Worm (Caenorhabditis elegans) whole organism, young adult: Measurements from ENCODE around the gene F15B9.10.

Experiments
- F10E7.11 ChIP-seq: sonication (generic microtip); optimal IDR thresholded peaks from 2 replicates; lab custom pipeline; 2017; ENCODE audit warnings: mild to moderate bottlenecking, missing genetic modification characterization, moderate library complexity, missing compliant biosample characterization
- Y53F4B.3 ChIP-seq: fragments of 200-800 bp; sonication (Bioruptor generic); IDR thresholded peaks from 2 replicates; pipeline ENCODE4 v1.3.6; 2022; ENCODE audit warnings: missing genetic modification reagents, missing genetic modification characterization, missing compliant biosample characterization
- ama-1 ChIP-seq, 3 experiments: fragments of 150-350 bp in 1 of 3; sonication (generic microtip) in 2 of 3; optimal IDR thresholded peaks; 2 replicates each; lab custom pipeline; 2014 to 2018; ENCODE audit warnings: missing biosample characterization in 2 of 3, missing genetic modification characterization in 2 of 3, missing genetic modification reagents in 2 of 3
- athp-1 ChIP-seq: sonication (generic microtip); optimal IDR thresholded peaks from 2 replicates; lab custom pipeline; 2017; ENCODE audit warnings: mild to moderate bottlenecking, missing genetic modification characterization, missing compliant biosample characterization
- attf-6 ChIP-seq: fragments of 200-800 bp; sonication (Bioruptor generic); IDR thresholded peaks from 2 replicates; pipeline ENCODE4 v1.3.6; 2022; ENCODE audit warnings: missing genetic modification reagents, missing genetic modification characterization, missing compliant biosample characterization
- madf-8 ChIP-seq: fragments of 200-800 bp; sonication (Bioruptor generic); conservative IDR thresholded peaks from 2 replicates; pipeline ENCODE4 v1.3.6; 2022; ENCODE audit warnings: missing genetic modification reagents, missing genetic modification characterization, missing compliant biosample characterization
- mxl-1 ChIP-seq: sonication (generic microtip); optimal IDR thresholded peaks from 2 replicates; lab custom pipeline; 2016; ENCODE audit warnings: missing genetic modification characterization, missing compliant biosample characterization
- pha-4 ChIP-seq: fragments of 150-350 bp; sonication (generic microtip); optimal IDR thresholded peaks from 2 replicates; lab custom pipeline; 2014; ENCODE audit warnings: missing biosample characterization, missing genetic modification reagents, missing genetic modification characterization
- rcor-1 ChIP-seq: fragments of 200-800 bp; sonication (Bioruptor generic); IDR thresholded peaks from 2 replicates; pipeline ENCODE4 v1.3.6; 2022; ENCODE audit warnings: missing genetic modification reagents, missing genetic modification characterization, missing compliant biosample characterization
- snpc-1.1 ChIP-seq: sonication (generic microtip); optimal IDR thresholded peaks from 2 replicates; lab custom pipeline; 2017; ENCODE audit warnings: missing genetic modification characterization, mild to moderate bottlenecking, missing compliant biosample characterization, antibody characterized with exemption, moderate library complexity, missing genotype, missing genetic modification reagents; ENCODE audit not compliant: insufficient read depth
- ztf-26 ChIP-seq: sonication (generic microtip); optimal IDR thresholded peaks from 2 replicates; lab custom pipeline; 2017; ENCODE audit warnings: missing genetic modification characterization, missing compliant biosample characterization

DNA sequence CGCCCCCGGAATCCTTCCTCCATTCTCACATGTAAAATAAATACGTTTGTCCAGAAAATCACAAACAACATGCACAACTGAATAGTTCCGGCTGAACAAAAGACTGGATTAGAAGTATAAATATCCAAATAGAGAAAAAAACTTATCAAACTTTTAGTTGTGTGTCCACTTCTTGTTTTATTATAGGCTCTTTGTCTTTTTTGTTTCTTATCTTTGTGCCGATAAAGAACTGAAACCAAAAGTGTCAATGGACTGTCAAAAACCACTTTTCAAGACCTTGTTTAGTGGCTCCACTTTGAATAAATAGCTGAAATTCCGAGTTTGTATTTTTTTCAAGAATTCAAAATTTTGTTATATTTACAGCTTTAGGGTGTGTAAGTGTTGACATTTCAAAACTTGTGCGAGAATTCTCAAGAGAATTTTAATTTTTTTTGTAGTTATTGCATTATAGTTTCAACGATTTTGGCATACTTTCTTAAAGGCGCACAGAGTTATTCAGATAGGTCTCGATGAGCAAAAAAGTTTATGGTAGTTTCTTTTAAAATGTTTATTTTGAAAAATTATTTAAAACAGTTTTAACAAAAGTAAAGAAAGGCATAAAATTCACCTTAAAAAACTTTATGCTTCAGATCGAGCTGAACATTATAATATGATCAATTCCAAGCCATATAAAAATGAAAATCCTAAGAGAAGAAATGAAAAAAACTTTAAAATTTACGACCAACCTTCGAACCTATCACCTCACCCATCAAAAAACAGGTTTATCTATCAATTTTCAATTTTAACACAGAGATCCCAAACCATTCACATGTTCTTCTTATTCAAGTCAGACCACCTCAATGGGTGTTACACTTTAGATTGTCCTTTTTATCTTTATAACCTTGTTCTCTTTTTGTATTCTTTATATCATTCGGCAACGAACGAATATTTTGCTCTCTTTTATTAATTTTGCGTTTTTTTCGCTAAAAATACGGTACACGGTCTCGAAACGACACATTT, 37.7 kb upstream of the F15B9.10 start:
- no peak for TF ChIP-seq F10E7.11
- TF ChIP-seq ama-1 (optimal IDR thresholded peaks at IDR 0.05; lab: Kevin White, UChicago), result no peak
- no peak for TF ChIP-seq ama-1 (GFP tag; optimal IDR thresholded peaks at IDR 0.05; lab: Kevin White, UChicago)
- TF ChIP-seq snpc-1.1, result no peak
- no peak for TF ChIP-seq madf-8 (GFP tag; lab: Robert Waterston, UW)
- no peak for TF ChIP-seq pha-4 (tag; lab: Kevin White, UChicago)
- TF ChIP-seq athp-1 (tag; lab: Kevin White, UChicago), result no peak
- TF ChIP-seq rcor-1 (GFP tag; lab: Robert Waterston, UW), result no peak
- TF ChIP-seq Y53F4B.3 (GFP tag; lab: Robert Waterston, UW), result no peak
- TF ChIP-seq mxl-1, result no peak
- no peak for TF ChIP-seq ztf-26 (tag; lab: Kevin White, UChicago)
- TF ChIP-seq attf-6 (GFP tag; lab: Robert Waterston, UW), result no peak
